Worm (Caenorhabditis elegans): ENCODE measurements around the gene T25G12.11.

T25G12.11 gene

ce11 chrX:17237439-17237838 is at the start of gene T25G12.11:
T25G12.11 (minus strand) TSS chrX:17237539.
- TF ChIP-seq hsf-1 (GFP tag; IDR thresholded peaks at IDR 0.05) (no peak), ZK185.1 (tag; optimal IDR thresholded peaks at IDR 0.05; ENCODE audit: poor library complexity, severe bottlenecking) (no peak), tbx-9 (tag; optimal IDR thresholded peaks at IDR 0.05; ENCODE audit: borderline replicate concordance) (no peak), ceh-91 (GFP tag; IDR thresholded peaks at IDR 0.05) (no peak), hmg-1.2 (GFP tag; IDR thresholded peaks at IDR 0.05) (no peak), attf-3 (GFP tag; conservative IDR thresholded peaks at IDR 0.05) (no peak), nfya-1 (tag; optimal IDR thresholded peaks at IDR 0.05; ENCODE audit: borderline replicate concordance, insufficient read depth) (no peak)

ce11 chrX:17256769-17257168 is 19.4 kb upstream of the T25G12.11 start, which contains the start of gene Y40C7B.4:
Y40C7B.4 (minus strand) TSS chrX:17256787.
- TF ChIP-seq F57A8.1 (GFP tag; optimal IDR thresholded peaks at IDR 0.05) (no peak), pha-4 (tag; optimal IDR thresholded peaks at IDR 0.05) (peak; percentile 51), nhr-80 (tag; optimal IDR thresholded peaks at IDR 0.05) (peak; percentile 56)

- TF ChIP-seq B0261.1 (tag; optimal IDR thresholded peaks at IDR 0.05) (peak; percentile 38), rpc-1 (optimal IDR thresholded peaks at IDR 0.05) (peak; percentile 4), rpc-1 (tag; optimal IDR thresholded peaks at IDR 0.05) (peak; percentile 35), egl-44 (GFP tag; IDR thresholded peaks at IDR 0.05) (0 out of 2 replicates have a peak, but pooled peaks have one; percentile 32), let-607 (tag; optimal IDR thresholded peaks at IDR 0.05) (peak in 1 of 2 experiments; percentile 34), nhr-80 (tag; optimal IDR thresholded peaks at IDR 0.05) (peak; percentile 62), lin-40 (tag; optimal IDR thresholded peaks at IDR 0.05) (peak; percentile 83)
These were observed 18.4 kb upstream of the T25G12.11 start for ce11 chrX:17255750-17256149.

- no peak for TF ChIP-seq ceh-91 (GFP tag; IDR thresholded peaks at IDR 0.05)
These were observed 9.9 kb upstream of the T25G12.11 start for ce11 chrX:17247260-17247659.

ce11 chrX:17243053-17243452 is 5.7 kb upstream of the T25G12.11 start, which contains the start of gene T25G12.13:
T25G12.13 (plus strand) TSS chrX:17243353.
- no peak for TF ChIP-seq repo-1 (tag; optimal IDR thresholded peaks at IDR 0.05)

- no peak for TF ChIP-seq gei-17 (GFP tag; optimal IDR thresholded peaks at IDR 0.05)
- TF ChIP-seq nhr-80 (tag; optimal IDR thresholded peaks at IDR 0.05) = peak; percentile 27
- no peak for TF ChIP-seq nhr-90 (tag; optimal IDR thresholded peaks at IDR 0.05)
- peak; percentile 27 for TF ChIP-seq pha-4 (tag; optimal IDR thresholded peaks at IDR 0.05)
- no peak for TF ChIP-seq nfyb-1 (GFP tag; IDR thresholded peaks at IDR 0.05)
These were observed 1.4 kb downstream of the T25G12.11 start, which contains the start of gene dhs-30 for ce11 chrX:17235749-17236561. dhs-30 (minus strand) TSS chrX:17235838.

ce11 chrX:17234988-17235387 is 2.4 kb downstream of the T25G12.11 start:
- TF ChIP-seq K12H6.12 (tag; optimal IDR thresholded peaks at IDR 0.05) (no peak), lag-1 (GFP tag; IDR thresholded peaks at IDR 0.05) (no peak), B0019.2 (GFP tag; conservative IDR thresholded peaks at IDR 0.05) (no peak), ZK185.1 (tag; optimal IDR thresholded peaks at IDR 0.05; ENCODE audit: poor library complexity, severe bottlenecking) (no peak), snpc-1.3 (tag; optimal IDR thresholded peaks at IDR 0.05; ENCODE audit: insufficient read depth) (no peak), T26A5.8 (tag; optimal IDR thresholded peaks at IDR 0.05) (no peak), snpc-4 (GFP tag; optimal IDR thresholded peaks at IDR 0.05) (no peak), snpc-4 (tag; optimal IDR thresholded peaks at IDR 0.05) (no peak), hmg-1.2 (GFP tag; IDR thresholded peaks at IDR 0.05) (no peak), lin-26 (GFP tag; IDR thresholded peaks at IDR 0.05) (no peak), nfya-2 (GFP tag; IDR thresholded peaks at IDR 0.05) (no peak), bed-2 (GFP tag; IDR thresholded peaks at IDR 0.05) (no peak), ama-1 (optimal IDR thresholded peaks at IDR 0.05) (no peak), ama-1 (GFP tag; optimal IDR thresholded peaks at IDR 0.05) (no peak)
